Fruit fly (Drosophila melanogaster): ENCODE data around the gene Daxx.
A peak's percentile ranks its signal among the peaks of the same experiment; 100 is the strongest.

Gene Daxx

dm6 chr2L:6455032-6455954, 25.4 kb upstream of the Daxx start, which contains the start of gene retm (continued):
- no peak for TF ChIP-seq Fer3 (tag; optimal IDR thresholded peaks at IDR 0.05)
- TF ChIP-seq Gug (GFP tag; IDR thresholded peaks at IDR 0.05): no peak
- no peak for TF ChIP-seq Mrtf (GFP tag; IDR thresholded peaks at IDR 0.05)
- TF ChIP-seq ttk (GFP tag; IDR thresholded peaks at IDR 0.05): no peak
- no peak for TF ChIP-seq CG4360 (GFP tag; IDR thresholded peaks at IDR 0.05)
- TF ChIP-seq Hsf (GFP tag; optimal IDR thresholded peaks at IDR 0.05): no peak
- no peak for TF ChIP-seq fu2 (GFP tag; optimal IDR thresholded peaks at IDR 0.05)
- TF ChIP-seq Taf1 (GFP tag; IDR thresholded peaks at IDR 0.05): no peak
- TF ChIP-seq CG1024 (GFP tag; IDR thresholded peaks at IDR 0.05): 0 out of 2 replicates have a peak, but pooled peaks have one; percentile 23
- peak; percentile 28 for TF ChIP-seq kni (GFP tag; optimal IDR thresholded peaks at IDR 0.05)
- TF ChIP-seq lab (GFP tag; optimal IDR thresholded peaks at IDR 0.05): peak; percentile 54
- TF ChIP-seq wek (GFP tag; optimal IDR thresholded peaks at IDR 0.05): peak; percentile 59
- no peak for TF ChIP-seq CG12942 (GFP tag; optimal IDR thresholded peaks at IDR 0.05)
- no peak for TF ChIP-seq emc (GFP tag; optimal IDR thresholded peaks at IDR 0.05)
- TF ChIP-seq zen2 (GFP tag; IDR thresholded peaks at IDR 0.05; ENCODE audit: partially characterized antibody): no peak
- TF ChIP-seq zfh1 (GFP tag; IDR thresholded peaks at IDR 0.05): no peak
- TF ChIP-seq CG4424 (GFP tag; optimal IDR thresholded peaks at IDR 0.05): no peak
- peak; percentile 92 for TF ChIP-seq ftz-f1 (GFP tag; optimal IDR thresholded peaks at IDR 0.05)
- no peak for TF ChIP-seq CG6791 (GFP tag; IDR thresholded peaks at IDR 0.05; ENCODE audit: partially characterized antibody)
- TF ChIP-seq Hmx (GFP tag; optimal IDR thresholded peaks at IDR 0.05): no peak
- TF ChIP-seq CG2678 (tag; optimal IDR thresholded peaks at IDR 0.05): peak; percentile 19
- TF ChIP-seq CG8478 (optimal IDR thresholded peaks at IDR 0.05): no peak
- TF ChIP-seq Ets65A (GFP tag): no peak
- TF ChIP-seq CG15073 (GFP tag; optimal IDR thresholded peaks at IDR 0.05): no peak
- no peak for TF ChIP-seq CG1647 (GFP tag; optimal IDR thresholded peaks at IDR 0.05)
- peak; percentile 25; the same call in 1 of the 2 replicates for TF ChIP-seq CG32532 (GFP tag; IDR thresholded peaks at IDR 0.05)
- no peak for TF ChIP-seq dati (GFP tag; IDR thresholded peaks at IDR 0.05)
- TF ChIP-seq otp (GFP tag; IDR thresholded peaks at IDR 0.05): no peak
- no peak for TF ChIP-seq Hand (GFP tag; optimal IDR thresholded peaks at IDR 0.05)
- TF ChIP-seq vvl (GFP tag; IDR thresholded peaks at IDR 0.05): peak; percentile 42; the same call in 1 of the 2 replicates
- no peak for TF ChIP-seq CG13775 (GFP tag; optimal IDR thresholded peaks at IDR 0.05)
- TF ChIP-seq CG8290 (GFP tag; optimal IDR thresholded peaks at IDR 0.05): no peak
- TF ChIP-seq CG8290 (tag; optimal IDR thresholded peaks at IDR 0.05): peak in 1 of 2 experiments; percentile 33
- TF ChIP-seq ash1 (GFP tag; optimal IDR thresholded peaks at IDR 0.05): no peak
- TF ChIP-seq Usf (GFP tag; optimal IDR thresholded peaks at IDR 0.05): no peak
- no peak for TF ChIP-seq Tbp (GFP tag; optimal IDR thresholded peaks at IDR 0.05)
- no peak for TF ChIP-seq CG11456 (GFP tag; IDR thresholded peaks at IDR 0.05)
- TF ChIP-seq CG8089 (GFP tag; optimal IDR thresholded peaks at IDR 0.05): no peak
- peak; percentile 54 for TF ChIP-seq nom (GFP tag; optimal IDR thresholded peaks at IDR 0.05)
- TF ChIP-seq Fer2 (tag; optimal IDR thresholded peaks at IDR 0.05): no peak
- TF ChIP-seq CG2120 (GFP tag; optimal IDR thresholded peaks at IDR 0.05): no peak
- no peak for TF ChIP-seq tin (GFP tag; optimal IDR thresholded peaks at IDR 0.05)
- no peak for TF ChIP-seq abd-A (tag; optimal IDR thresholded peaks at IDR 0.05)
- no peak for TF ChIP-seq Med (GFP tag)
- no peak for TF ChIP-seq org-1 (GFP tag; optimal IDR thresholded peaks at IDR 0.05)
- no peak for TF ChIP-seq CG13894 (tag; optimal IDR thresholded peaks at IDR 0.05)
- TF ChIP-seq crc (GFP tag; optimal IDR thresholded peaks at IDR 0.05): no peak
- TF ChIP-seq CG12155 (GFP tag; optimal IDR thresholded peaks at IDR 0.05): no peak
- no peak for TF ChIP-seq ato (GFP tag; IDR thresholded peaks at IDR 0.05; ENCODE audit: partially characterized antibody)
- TF ChIP-seq sens-2 (GFP tag; IDR thresholded peaks at IDR 0.05): no peak
- TF ChIP-seq sens (GFP tag): peak; percentile 53

Data from whole organism, embryonic.